Worm (Caenorhabditis elegans) whole organism, midembryonic: ENCODE results near the gene T23G7.2.

Experiments used
- T22C8.4 ChIP-seq: fragments of 200-800 bp; sonication (Bioruptor generic); IDR thresholded peaks from 2 replicates; pipeline ENCODE4 v1.3.6; 2022; ENCODE audit warnings: missing genetic modification characterization, missing compliant biosample characterization
- cog-1 ChIP-seq: sonication (generic microtip); optimal IDR thresholded peaks from 2 replicates; lab custom pipeline; 2016; ENCODE audit warnings: missing genetic modification characterization, missing compliant biosample characterization
- flt-1 ChIP-seq: fragments of 200-800 bp; sonication (Bioruptor generic); IDR thresholded peaks from 2 replicates; pipeline ENCODE4 v1.3.6; 2022; ENCODE audit warnings: missing genetic modification characterization, missing compliant biosample characterization
- klf-2 ChIP-seq: fragments of 200-800 bp; sonication (Bioruptor generic); conservative IDR thresholded peaks from 2 replicates; pipeline ENCODE4 v1.3.6; 2022; ENCODE audit warnings: missing genetic modification reagents, missing genetic modification characterization, missing compliant biosample characterization
- med-1 ChIP-seq: sonication (generic microtip); optimal IDR thresholded peaks from 2 replicates; lab custom pipeline; 2017; ENCODE audit warnings: missing genetic modification characterization, mild to moderate bottlenecking, missing compliant biosample characterization, antibody characterized with exemption, missing genetic modification reagents; ENCODE audit not compliant: insufficient read depth
- ref-1 ChIP-seq: fragments of 200-800 bp; sonication (Bioruptor generic); conservative IDR thresholded peaks from 2 replicates; pipeline ENCODE4 v1.3.6; 2022; ENCODE audit warnings: missing genetic modification reagents, missing genetic modification characterization, missing compliant biosample characterization
- tab-1 ChIP-seq: fragments of 200-800 bp; sonication (Bioruptor generic); IDR thresholded peaks from 2 replicates; pipeline ENCODE4 v1.3.6; 2022; ENCODE audit warnings: missing genetic modification characterization, missing compliant biosample characterization
- ztf-23 ChIP-seq: fragments of 200-800 bp; sonication (Bioruptor generic); IDR thresholded peaks from 2 replicates; pipeline ENCODE4 v1.3.6; 2022; ENCODE audit warnings: missing genetic modification reagents, missing genetic modification characterization, missing compliant biosample characterization
- ztf-29 ChIP-seq: fragments of 200-800 bp; sonication (Bioruptor generic); IDR thresholded peaks from 2 replicates; pipeline ENCODE4 v1.3.6; 2022; ENCODE audit warnings: missing genetic modification reagents, missing genetic modification characterization, missing compliant biosample characterization

The T23G7.2 gene

ce11 chrII:9131363-9131762 is 41.4 kb downstream of the T23G7.2 start, which contains the start of gene C16D2.1:
TSS of gene C16D2.1 (plus strand) at chrII:9131663.
- TF ChIP-seq klf-2 (GFP tag; lab: Robert Waterston, UW) (no peak), flt-1 (GFP tag; lab: Robert Waterston, UW) (no peak), ztf-29 (GFP tag; lab: Robert Waterston, UW) (no peak), cog-1 (tag; lab: Kevin White, UChicago) (no peak), med-1 (GFP tag; lab: Kevin White, UChicago) (no peak), T22C8.4 (GFP tag; lab: Robert Waterston, UW) (no peak), tab-1 (no peak), ref-1 (GFP tag; lab: Robert Waterston, UW) (no peak)

DNA sequence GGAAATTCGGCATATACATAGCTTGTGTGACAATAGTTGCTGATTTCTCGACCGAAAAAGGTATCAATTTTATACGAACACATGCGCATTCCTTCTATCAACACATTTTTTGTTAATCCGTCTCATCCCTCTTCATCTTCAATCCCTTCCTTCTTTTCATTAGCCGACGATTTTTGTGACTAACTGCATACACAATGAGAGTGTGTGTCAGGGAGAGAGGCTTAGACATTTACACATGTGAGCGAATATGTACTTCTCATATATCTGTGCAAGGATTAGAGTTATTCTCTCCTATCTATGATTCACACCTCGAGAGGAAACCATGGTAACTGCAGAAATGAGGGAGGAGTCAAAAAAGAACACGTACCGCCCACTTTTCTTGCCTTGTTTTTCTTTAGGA is 42.4 kb downstream of the T23G7.2 start:
- TF ChIP-seq cog-1 (tag; lab: Kevin White, UChicago) (no peak), ref-1 (GFP tag; lab: Robert Waterston, UW) (no peak), flt-1 (GFP tag; lab: Robert Waterston, UW) (no peak), tab-1 (no peak), ztf-29 (GFP tag; lab: Robert Waterston, UW) (no peak), med-1 (GFP tag; lab: Kevin White, UChicago) (no peak), ztf-23 (no peak)

DNA sequence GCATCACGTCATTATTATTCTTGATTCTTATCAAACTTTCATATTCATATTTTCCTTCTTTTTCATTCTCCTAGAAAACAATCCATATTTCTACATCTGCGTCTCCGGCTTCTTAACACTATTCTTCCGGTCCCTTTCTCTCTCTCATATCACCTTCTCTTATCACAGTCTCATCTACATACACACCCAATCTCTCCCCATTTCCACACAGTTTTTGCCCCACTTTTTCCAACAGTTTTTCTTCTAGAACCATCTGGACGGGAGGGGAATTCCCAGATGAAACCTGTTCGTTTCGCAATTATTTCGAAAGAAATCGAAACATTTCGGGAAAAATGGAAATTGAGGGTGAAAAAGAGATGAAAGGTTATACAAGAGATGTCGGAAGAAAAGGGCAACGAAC is 44.6 kb downstream of the T23G7.2 start:
- TF ChIP-seq ztf-23 (no peak), ref-1 (GFP tag; lab: Robert Waterston, UW) (no peak), med-1 (GFP tag; lab: Kevin White, UChicago) (no peak)

- TF ChIP-seq tab-1 (no peak), ztf-29 (GFP tag; lab: Robert Waterston, UW) (no peak), ref-1 (GFP tag; lab: Robert Waterston, UW) (no peak), med-1 (GFP tag; lab: Kevin White, UChicago) (no peak), cog-1 (tag; lab: Kevin White, UChicago) (no peak), ztf-23 (no peak), flt-1 (GFP tag; lab: Robert Waterston, UW) (no peak), T22C8.4 (GFP tag; lab: Robert Waterston, UW) (no peak), klf-2 (GFP tag; lab: Robert Waterston, UW) (no peak)
Measured at ce11 chrII:9127379-9127778, 45.4 kb downstream of the T23G7.2 start.

ce11 chrII:9126965-9127364 is 45.8 kb downstream of the T23G7.2 start:
- TF ChIP-seq cog-1 (tag; lab: Kevin White, UChicago) (no peak), ref-1 (GFP tag; lab: Robert Waterston, UW) (no peak), T22C8.4 (GFP tag; lab: Robert Waterston, UW) (no peak), tab-1 (no peak), med-1 (GFP tag; lab: Kevin White, UChicago) (no peak), klf-2 (GFP tag; lab: Robert Waterston, UW) (no peak), ztf-23 (no peak), flt-1 (GFP tag; lab: Robert Waterston, UW) (no peak)

DNA sequence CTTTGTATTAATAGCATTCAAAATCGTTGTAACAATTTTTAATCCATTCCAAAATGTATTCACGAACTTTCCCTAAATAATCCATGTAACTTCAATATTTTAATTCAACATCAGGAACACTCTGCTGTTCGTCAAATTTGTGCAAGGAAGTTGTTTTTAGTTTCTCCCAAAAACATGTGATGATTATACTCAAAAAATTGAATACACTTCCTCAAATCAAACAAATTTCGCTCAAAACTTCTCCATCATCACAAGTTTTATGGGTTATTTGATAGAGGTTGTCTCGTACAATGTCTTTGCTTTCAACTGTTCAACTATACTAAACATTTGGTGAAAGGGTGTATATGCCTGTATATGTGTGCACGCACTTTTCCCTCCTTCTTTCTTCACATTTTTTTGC is 47.7 kb downstream of the T23G7.2 start:
- TF ChIP-seq tab-1: no peak
- TF ChIP-seq ztf-29 (GFP tag; lab: Robert Waterston, UW): no peak
- no peak for TF ChIP-seq klf-2 (GFP tag; lab: Robert Waterston, UW)
- TF ChIP-seq ref-1 (GFP tag; lab: Robert Waterston, UW): no peak
- TF ChIP-seq T22C8.4 (GFP tag; lab: Robert Waterston, UW): no peak
- no peak for TF ChIP-seq flt-1 (GFP tag; lab: Robert Waterston, UW)
- no peak for TF ChIP-seq med-1 (GFP tag; lab: Kevin White, UChicago)
- no peak for TF ChIP-seq ztf-23
- no peak for TF ChIP-seq cog-1 (tag; lab: Kevin White, UChicago)

DNA sequence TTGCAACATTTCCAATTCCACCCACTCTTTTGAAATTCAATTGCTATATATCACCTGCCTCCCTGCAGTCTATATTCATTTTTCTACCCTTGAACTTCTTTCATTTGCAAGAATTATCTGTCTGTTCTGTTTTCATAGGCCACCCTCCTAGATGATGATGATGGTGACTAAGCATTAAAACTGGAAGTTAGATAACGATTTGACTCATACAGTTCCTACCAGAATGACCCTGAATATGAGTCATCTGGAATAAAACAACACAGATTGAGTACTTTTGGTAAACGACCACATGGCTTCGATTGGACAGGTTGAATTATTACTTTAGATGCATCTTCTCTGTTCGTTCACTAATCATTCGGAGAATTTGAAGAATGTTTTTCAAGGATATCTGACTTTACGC is 48.4 kb downstream of the T23G7.2 start:
- TF ChIP-seq cog-1 (tag; lab: Kevin White, UChicago) (no peak), ztf-23 (no peak), klf-2 (GFP tag; lab: Robert Waterston, UW) (no peak), T22C8.4 (GFP tag; lab: Robert Waterston, UW) (no peak), ztf-29 (GFP tag; lab: Robert Waterston, UW) (no peak), flt-1 (GFP tag; lab: Robert Waterston, UW) (no peak), ref-1 (GFP tag; lab: Robert Waterston, UW) (no peak), tab-1 (no peak), med-1 (GFP tag; lab: Kevin White, UChicago) (no peak)

- TF ChIP-seq ref-1 (GFP tag; lab: Robert Waterston, UW): no peak
- TF ChIP-seq cog-1 (tag; lab: Kevin White, UChicago): no peak
- TF ChIP-seq med-1 (GFP tag; lab: Kevin White, UChicago): no peak
- no peak for TF ChIP-seq T22C8.4 (GFP tag; lab: Robert Waterston, UW)
- no peak for TF ChIP-seq tab-1
Measured at ce11 chrII:9120813-9121554, 51.8 kb downstream of the T23G7.2 start.

DNA sequence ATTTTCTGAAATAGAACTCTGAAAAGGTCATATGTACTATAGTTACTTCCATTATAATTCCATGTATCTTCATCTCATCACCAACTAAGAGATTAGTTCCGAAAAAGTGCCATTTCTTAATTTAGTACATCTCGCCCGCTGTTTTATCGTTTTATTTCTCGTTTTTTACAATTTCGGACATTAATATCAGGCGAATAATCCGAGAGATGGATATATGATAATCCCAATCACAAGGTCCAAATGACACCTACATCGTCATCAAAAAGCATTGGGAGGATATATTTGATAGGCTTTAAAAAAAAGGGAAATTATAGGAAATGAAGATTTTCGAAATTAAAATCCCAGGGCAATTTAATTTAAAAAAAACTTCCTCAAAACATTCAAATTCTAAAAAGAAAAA is 52.4 kb downstream of the T23G7.2 start:
- TF ChIP-seq T22C8.4 (GFP tag; lab: Robert Waterston, UW) (no peak), ztf-29 (GFP tag; lab: Robert Waterston, UW) (no peak), ref-1 (GFP tag; lab: Robert Waterston, UW) (no peak), klf-2 (GFP tag; lab: Robert Waterston, UW) (no peak)
